Worm (Caenorhabditis elegans) whole organism, L1 larva: Measurements from ENCODE around the gene xbx-1.

Experiments
- alr-1 ChIP-seq: fragments of 200-800 bp; sonication (Bioruptor generic); optimal IDR thresholded peaks from 2 replicates; lab custom pipeline; 2018; ENCODE audit warnings: borderline replicate concordance, mild to moderate bottlenecking, missing genetic modification characterization, missing compliant biosample characterization
- egl-13 ChIP-seq: sonication (generic microtip); optimal IDR thresholded peaks from 2 replicates; lab custom pipeline; 2016; ENCODE audit warnings: missing genotype, missing genetic modification reagents, missing genetic modification characterization, missing compliant biosample characterization
- fkh-4 ChIP-seq: sonication (generic microtip); optimal IDR thresholded peaks from 2 replicates; lab custom pipeline; 2016; ENCODE audit warnings: missing compliant biosample characterization, missing genetic modification characterization, borderline replicate concordance
- fos-1 ChIP-seq: fragments of 150-350 bp; optimal IDR thresholded peaks from 2 replicates; lab custom pipeline; 2014; ENCODE audit warnings: missing biosample characterization, missing genetic modification characterization
- lin-14 ChIP-seq: fragments of 200-800 bp; sonication (Bioruptor generic); optimal IDR thresholded peaks from 2 replicates; lab custom pipeline; 2018; ENCODE audit warnings: mild to moderate bottlenecking, missing genetic modification characterization, moderate library complexity, missing compliant biosample characterization
- nhr-28 ChIP-seq: fragments of 150-350 bp; optimal IDR thresholded peaks from 2 replicates; lab custom pipeline; 2014; ENCODE audit warnings: missing biosample characterization, missing genetic modification characterization
- nhr-77 ChIP-seq: fragments of 150-350 bp; optimal IDR thresholded peaks from 2 replicates; lab custom pipeline; 2014; ENCODE audit warnings: missing biosample characterization, missing genetic modification characterization
- skn-1 ChIP-seq: fragments of 150-350 bp; optimal IDR thresholded peaks from 2 replicates; lab custom pipeline; 2014; ENCODE audit warnings: missing biosample characterization, missing genetic modification characterization
- snpc-4 ChIP-seq: fragments of 150-350 bp; optimal IDR thresholded peaks from 2 replicates; lab custom pipeline; 2014; ENCODE audit warnings: missing biosample characterization, missing genetic modification characterization
- unc-98 ChIP-seq: fragments of 200-800 bp; sonication (Bioruptor generic); IDR thresholded peaks from 2 replicates; pipeline ENCODE4 v1.3.6; 2022; ENCODE audit warnings: missing genetic modification characterization, missing compliant biosample characterization

DNA sequence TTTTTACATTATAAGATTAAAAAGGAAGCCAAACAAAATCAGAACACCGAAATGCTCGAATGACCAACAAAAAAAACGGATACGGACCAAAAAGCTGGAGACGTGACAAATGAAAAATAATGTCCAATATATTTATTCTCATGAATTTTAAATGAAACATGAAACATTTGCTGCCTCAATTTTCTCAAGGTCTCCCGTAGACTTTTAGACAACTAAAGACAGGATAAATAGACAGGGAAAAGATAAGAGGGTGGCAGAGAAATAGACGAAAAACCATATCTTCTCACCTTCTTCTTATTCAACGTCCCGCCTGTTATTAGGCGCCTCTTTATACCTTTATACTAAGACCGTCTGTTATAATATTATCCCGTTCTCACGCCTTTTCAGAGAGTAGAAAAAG is 35.8 kb downstream of the xbx-1 start:
- TF ChIP-seq fkh-4 (tag; lab: Kevin White, UChicago) (no peak), unc-98 (GFP tag; lab: Robert Waterston, UW) (no peak), skn-1 (peak; percentile 7), lin-14 (GFP tag; lab: Kevin White, UChicago) (peak; percentile 44), nhr-28 (tag; lab: Kevin White, UChicago) (no peak), egl-13 (tag; lab: Kevin White, UChicago) (no peak), alr-1 (tag; lab: Kevin White, UChicago) (no peak), fos-1 (tag; lab: Kevin White, UChicago) (no peak), nhr-77 (tag; lab: Kevin White, UChicago) (no peak), snpc-4 (no peak)
